Worm (Caenorhabditis elegans) whole organism, L1 larva: ENCODE measurements around the gene hex-3.

Experiments
- C04F5.9 ChIP-seq: sonication (generic microtip); optimal IDR thresholded peaks from 2 replicates; lab custom pipeline; 2016; ENCODE audit warnings: missing genetic modification characterization, missing compliant biosample characterization
- C34B4.2 ChIP-seq: sonication (generic microtip); optimal IDR thresholded peaks from 2 replicates; lab custom pipeline; 2017; ENCODE audit warnings: mild to moderate bottlenecking, missing genetic modification characterization, missing compliant biosample characterization
- F16B12.6 ChIP-seq: fragments of 150-350 bp; optimal IDR thresholded peaks from 2 replicates; lab custom pipeline; 2014; ENCODE audit warnings: missing biosample characterization, missing genetic modification characterization
- aha-1 ChIP-seq: fragments of 150-350 bp; optimal IDR thresholded peaks from 2 replicates; lab custom pipeline; 2014; ENCODE audit warnings: missing biosample characterization, missing genetic modification characterization
- aly-2 ChIP-seq: fragments of 150-350 bp; optimal IDR thresholded peaks from 2 replicates; lab custom pipeline; 2014; ENCODE audit warnings: missing biosample characterization, missing genetic modification characterization
- ama-1 ChIP-seq: fragments of 150-350 bp; optimal IDR thresholded peaks from 2 replicates; lab custom pipeline; 2014
- blmp-1 ChIP-seq: fragments of 150-350 bp; optimal IDR thresholded peaks from 2 replicates; lab custom pipeline; 2014; ENCODE audit warnings: missing biosample characterization, missing genetic modification characterization
- ceh-63 ChIP-seq: fragments of 200-800 bp; sonication (Bioruptor generic); optimal IDR thresholded peaks from 2 replicates; lab custom pipeline; 2018; ENCODE audit warnings: mild to moderate bottlenecking, missing genetic modification characterization, missing compliant biosample characterization
- ceh-90 ChIP-seq: sonication (generic microtip); optimal IDR thresholded peaks from 2 replicates; lab custom pipeline; 2016; ENCODE audit warnings: missing genetic modification characterization, missing compliant biosample characterization
- ces-1 ChIP-seq: fragments of 150-350 bp; optimal IDR thresholded peaks from 2 replicates; lab custom pipeline; 2014; ENCODE audit warnings: missing biosample characterization, missing genetic modification reagents, missing genetic modification characterization
- dpl-1 ChIP-seq, 3 experiments: fragments of 150-350 bp in 2 of 3; sonication (generic microtip) in 1 of 3; optimal IDR thresholded peaks; 2 replicates each; lab custom pipeline; 2014 to 2017; ENCODE audit warnings: missing biosample characterization in 3 of 3, missing genetic modification characterization in 3 of 3, missing genetic modification reagents in 3 of 3
- efl-3 ChIP-seq: fragments of 200-800 bp; sonication (Bioruptor generic); optimal IDR thresholded peaks from 2 replicates; lab custom pipeline; 2018; ENCODE audit warnings: mild to moderate bottlenecking, missing genetic modification characterization, missing compliant biosample characterization
- elt-3 ChIP-seq, 6 experiments: fragments of 150-350 bp in 1 of 6; sonication (generic microtip); optimal IDR thresholded peaks; 2 replicates each; lab custom pipeline; 2017 to 2018; ENCODE audit warnings: missing biosample characterization in 6 of 6, missing genetic modification characterization in 6 of 6, inconsistent platforms in 1 of 6
- fos-1 ChIP-seq: fragments of 150-350 bp; optimal IDR thresholded peaks from 2 replicates; lab custom pipeline; 2014; ENCODE audit warnings: missing biosample characterization, missing genetic modification characterization
- grh-1 ChIP-seq: fragments of 200-800 bp; sonication (Bioruptor generic); IDR thresholded peaks from 2 replicates; pipeline ENCODE4 v1.3.6; 2022; ENCODE audit warnings: missing genetic modification reagents, missing genetic modification characterization, missing compliant biosample characterization
- hlh-17 ChIP-seq: fragments of 200-800 bp; sonication (Bioruptor generic); optimal IDR thresholded peaks from 2 replicates; lab custom pipeline; 2018; ENCODE audit warnings: missing genetic modification characterization, mild to moderate bottlenecking, missing compliant biosample characterization, moderate library complexity, borderline replicate concordance
- hlh-4 ChIP-seq: sonication (generic microtip); optimal IDR thresholded peaks from 2 replicates; lab custom pipeline; 2016; ENCODE audit warnings: mild to moderate bottlenecking, missing genetic modification characterization, missing compliant biosample characterization
- hpl-2 ChIP-seq: fragments of 150-350 bp; optimal IDR thresholded peaks from 2 replicates; lab custom pipeline; 2014; ENCODE audit warnings: missing biosample characterization, missing genetic modification reagents, missing genetic modification characterization
- irx-1 ChIP-seq: sonication (generic microtip); optimal IDR thresholded peaks from 2 replicates; lab custom pipeline; 2016; ENCODE audit warnings: missing genetic modification characterization, missing compliant biosample characterization
- isw-1 ChIP-seq: fragments of 200-800 bp; sonication (Bioruptor generic); IDR thresholded peaks from 2 replicates; pipeline ENCODE4 v1.3.6; 2022; ENCODE audit warnings: missing genetic modification characterization, missing compliant biosample characterization
- jun-1 ChIP-seq: fragments of 150-350 bp; optimal IDR thresholded peaks from 2 replicates; lab custom pipeline; 2014; ENCODE audit warnings: missing biosample characterization, missing genetic modification reagents, missing genetic modification characterization
- lin-13 ChIP-seq: fragments of 150-350 bp; optimal IDR thresholded peaks from 2 replicates; lab custom pipeline; 2014; ENCODE audit warnings: missing biosample characterization, missing genetic modification reagents, missing genetic modification characterization
- lin-15B ChIP-seq: fragments of 150-350 bp; sonication (generic microtip); optimal IDR thresholded peaks from 3 replicates; lab custom pipeline; 2014; ENCODE audit warnings: missing biosample characterization, missing genetic modification characterization
- lin-35 ChIP-seq, 2 experiments: fragments of 150-350 bp; optimal IDR thresholded peaks; 2 replicates each; lab custom pipeline; 2014; ENCODE audit warnings: missing biosample characterization in 2 of 2, missing genetic modification characterization in 2 of 2, missing genetic modification reagents in 2 of 2
- lir-3 ChIP-seq: sonication (generic microtip); optimal IDR thresholded peaks from 2 replicates; lab custom pipeline; 2016; ENCODE audit warnings: mild to moderate bottlenecking, missing genetic modification characterization, moderate library complexity, missing compliant biosample characterization; ENCODE audit not compliant: poor library complexity
- mab-9 ChIP-seq: fragments of 200-800 bp; sonication (Bioruptor generic); IDR thresholded peaks from 2 replicates; pipeline ENCODE4 v1.3.6; 2022; ENCODE audit warnings: missing genetic modification reagents, missing genetic modification characterization, missing compliant biosample characterization
- mef-2 ChIP-seq: fragments of 150-350 bp; optimal IDR thresholded peaks from 2 replicates; lab custom pipeline; 2014; ENCODE audit warnings: missing biosample characterization, missing genetic modification characterization
- nhr-12 ChIP-seq: sonication (generic microtip); optimal IDR thresholded peaks from 2 replicates; lab custom pipeline; 2017; ENCODE audit warnings: missing biosample characterization, missing genetic modification characterization
- nhr-19 ChIP-seq: fragments of 200-800 bp; sonication (Bioruptor generic); conservative IDR thresholded peaks from 2 replicates; pipeline ENCODE4 v1.3.6; 2022; ENCODE audit warnings: missing genetic modification characterization, missing compliant biosample characterization
- nhr-237 ChIP-seq: fragments of 150-350 bp; optimal IDR thresholded peaks from 2 replicates; lab custom pipeline; 2014; ENCODE audit warnings: missing biosample characterization, missing genetic modification characterization
- nhr-28 ChIP-seq: fragments of 150-350 bp; optimal IDR thresholded peaks from 2 replicates; lab custom pipeline; 2014; ENCODE audit warnings: missing biosample characterization, missing genetic modification characterization
- nhr-47 ChIP-seq: sonication (generic microtip); optimal IDR thresholded peaks from 2 replicates; lab custom pipeline; 2016; ENCODE audit warnings: mild to moderate bottlenecking, missing genetic modification characterization, moderate library complexity, missing compliant biosample characterization
- nhr-71 ChIP-seq: sonication (generic microtip); optimal IDR thresholded peaks from 2 replicates; lab custom pipeline; 2016; ENCODE audit warnings: mild to moderate bottlenecking, missing genetic modification characterization, moderate library complexity, missing compliant biosample characterization
- nhr-76 ChIP-seq: sonication (generic microtip); optimal IDR thresholded peaks from 2 replicates; lab custom pipeline; 2017; ENCODE audit warnings: missing biosample characterization, missing genetic modification characterization
- nhr-77 ChIP-seq: fragments of 150-350 bp; optimal IDR thresholded peaks from 2 replicates; lab custom pipeline; 2014; ENCODE audit warnings: missing biosample characterization, missing genetic modification characterization
- nhr-84 ChIP-seq: sonication (generic microtip); optimal IDR thresholded peaks from 2 replicates; lab custom pipeline; 2017; ENCODE audit warnings: missing biosample characterization, missing genetic modification characterization
- nhr-85 ChIP-seq: sonication (generic microtip); peaks from one replicate; lab custom pipeline; 2016; ENCODE audit warnings: missing genetic modification characterization, inconsistent platforms, missing compliant biosample characterization
- pag-3 ChIP-seq: sonication (generic microtip); optimal IDR thresholded peaks from 2 replicates; lab custom pipeline; 2017; ENCODE audit warnings: missing genetic modification characterization, mild to moderate bottlenecking, missing compliant biosample characterization, antibody characterized with exemption, borderline replicate concordance; ENCODE audit not compliant: insufficient read depth
- pax-3 ChIP-seq: fragments of 200-800 bp; sonication (Bioruptor generic); optimal IDR thresholded peaks from 2 replicates; lab custom pipeline; 2018; ENCODE audit warnings: mild to moderate bottlenecking, missing genetic modification characterization, moderate library complexity, missing compliant biosample characterization
- pqm-1 ChIP-seq: sonication (generic microtip); optimal IDR thresholded peaks from 3 replicates; lab custom pipeline; 2017; ENCODE audit warnings: missing biosample characterization, missing genetic modification characterization
- rnt-1 ChIP-seq: sonication (generic microtip); optimal IDR thresholded peaks from 2 replicates; lab custom pipeline; 2016; ENCODE audit warnings: mild to moderate bottlenecking, missing genetic modification characterization, moderate library complexity, missing compliant biosample characterization
- snu-23 ChIP-seq: sonication (generic microtip); optimal IDR thresholded peaks from 2 replicates; lab custom pipeline; 2016; ENCODE audit warnings: missing genetic modification characterization, missing compliant biosample characterization
- sox-4 ChIP-seq: sonication (generic microtip); optimal IDR thresholded peaks from 2 replicates; lab custom pipeline; 2016; ENCODE audit warnings: missing genetic modification characterization, missing compliant biosample characterization
- sptf-1 ChIP-seq: fragments of 150-350 bp; optimal IDR thresholded peaks from 2 replicates; lab custom pipeline; 2014; ENCODE audit warnings: missing biosample characterization, missing genetic modification characterization
- sup-37 ChIP-seq: fragments of 200-800 bp; sonication (Bioruptor generic); optimal IDR thresholded peaks from 2 replicates; lab custom pipeline; 2018; ENCODE audit warnings: mild to moderate bottlenecking, missing genetic modification characterization, missing compliant biosample characterization
- swsn-7 ChIP-seq: sonication (generic microtip); optimal IDR thresholded peaks from 2 replicates; lab custom pipeline; 2016; ENCODE audit warnings: missing genetic modification characterization, missing compliant biosample characterization
- tbx-2 ChIP-seq: sonication (generic microtip); optimal IDR thresholded peaks from 2 replicates; lab custom pipeline; 2016; ENCODE audit warnings: missing genetic modification characterization, missing compliant biosample characterization
- unc-130 ChIP-seq: fragments of 150-350 bp; optimal IDR thresholded peaks from 2 replicates; lab custom pipeline; 2017; ENCODE audit warnings: missing biosample characterization, missing genetic modification characterization, inconsistent platforms
- unc-30 ChIP-seq: sonication (generic microtip); optimal IDR thresholded peaks from 2 replicates; lab custom pipeline; 2017; ENCODE audit warnings: missing biosample characterization, missing genetic modification characterization
- unc-86 ChIP-seq: sonication (generic microtip); optimal IDR thresholded peaks from 2 replicates; lab custom pipeline; 2016; ENCODE audit warnings: missing genetic modification characterization, missing compliant biosample characterization
- unc-98 ChIP-seq: fragments of 200-800 bp; sonication (Bioruptor generic); IDR thresholded peaks from 2 replicates; pipeline ENCODE4 v1.3.6; 2022; ENCODE audit warnings: missing genetic modification characterization, missing compliant biosample characterization
- vab-15 ChIP-seq: sonication (generic microtip); optimal IDR thresholded peaks from 2 replicates; lab custom pipeline; 2017; ENCODE audit warnings: missing genotype, mild to moderate bottlenecking, missing genetic modification characterization, missing compliant biosample characterization
- zip-4 ChIP-seq: fragments of 200-800 bp; sonication (Bioruptor generic); optimal IDR thresholded peaks from 2 replicates; lab custom pipeline; 2018; ENCODE audit warnings: mild to moderate bottlenecking, missing genetic modification characterization, moderate library complexity, missing compliant biosample characterization
- ztf-4 ChIP-seq: fragments of 150-350 bp; optimal IDR thresholded peaks from 2 replicates; lab custom pipeline; 2014; ENCODE audit warnings: missing biosample characterization, missing genetic modification characterization

The hex-3 gene

ce11 chrIII:10848858-10849257 is at the start of gene hex-3, which contains the start of gene fbxb-85:
TSS of gene hex-3 (plus strand) at chrIII:10849222.
TSS of gene fbxb-85 (minus strand) at chrIII:10848963.
- TF ChIP-seq F16B12.6 (tag; lab: Kevin White, UChicago) (peak; percentile 75), unc-130 (tag; lab: Kevin White, UChicago) (peak; percentile 97), hlh-4 (tag; lab: Kevin White, UChicago) (no peak), vab-15 (peak; percentile 29), unc-30 (peak; percentile 79), snu-23 (GFP tag; lab: Kevin White, UChicago) (peak; percentile 99), nhr-47 (tag; lab: Kevin White, UChicago) (peak; percentile 98), grh-1 (GFP tag; lab: Robert Waterston, UW) (peak; percentile 94), unc-98 (GFP tag; lab: Robert Waterston, UW) (0 out of 2 replicates have a peak, but pooled peaks have one; percentile 32), swsn-7 (tag; lab: Kevin White, UChicago) (peak; percentile 97), nhr-12 (no peak), aha-1 (tag; lab: Kevin White, UChicago) (peak; percentile 76), elt-3 (tag; optimal IDR thresholded peaks at IDR 0.05; lab: Kevin White, UChicago) (peak in 4 of 6 experiments; percentile 10 to 92 (median 72)), ceh-63 (GFP tag; lab: Kevin White, UChicago) (no peak), nhr-77 (peak; percentile 90), C04F5.9 (tag; lab: Kevin White, UChicago) (peak; percentile 86), jun-1 (tag; lab: Kevin White, UChicago) (peak; percentile 94), nhr-19 (GFP tag; lab: Robert Waterston, UW) (peak; percentile 94), hpl-2 (peak; percentile 78), ces-1 (GFP tag; lab: Kevin White, UChicago) (no peak), sup-37 (GFP tag; lab: Kevin White, UChicago) (peak; percentile 91), mef-2 (tag; lab: Kevin White, UChicago) (peak; percentile 63), zip-4 (peak; percentile 87), fos-1 (tag; lab: Kevin White, UChicago) (peak; percentile 94), pag-3 (peak; percentile 9), lin-15B (tag; lab: Kevin White, UChicago) (peak; percentile 90), unc-86 (tag; lab: Kevin White, UChicago) (peak; percentile 96), nhr-85 (tag; lab: Kevin White, UChicago) (peak; percentile 97), C34B4.2 (tag; lab: Kevin White, UChicago) (peak; percentile 66), mab-9 (GFP tag; lab: Robert Waterston, UW) (peak; percentile 91), nhr-28 (no peak), pax-3 (tag; lab: Kevin White, UChicago) (peak; percentile 89), sox-4 (tag; lab: Kevin White, UChicago) (peak; percentile 93), rnt-1 (peak; percentile 97), ztf-4 (tag; lab: Kevin White, UChicago) (peak; percentile 84), lin-13 (GFP tag; lab: Kevin White, UChicago) (peak; percentile 93), aly-2 (peak; percentile 94), hlh-17 (GFP tag; lab: Kevin White, UChicago) (no peak), dpl-1 (GFP tag; optimal IDR thresholded peaks at IDR 0.05; lab: Kevin White, UChicago) (peak; percentile 92 to 96 (median 93)), lin-35 (GFP tag; optimal IDR thresholded peaks at IDR 0.05; lab: Kevin White, UChicago) (peak; percentile 90 to 96), nhr-76 (tag; lab: Kevin White, UChicago) (peak; percentile 43), lir-3 (peak; percentile 89), nhr-84 (tag; lab: Kevin White, UChicago) (no peak), ceh-90 (tag; lab: Kevin White, UChicago) (peak; percentile 50), blmp-1 (tag; lab: Kevin White, UChicago) (peak; percentile 81), nhr-71 (tag; lab: Kevin White, UChicago) (peak; percentile 97), ama-1 (lab: Kevin White, UChicago) (peak; percentile 72), sptf-1 (no peak), tbx-2 (tag; lab: Kevin White, UChicago) (peak; percentile 98), efl-3 (peak; percentile 80), nhr-237 (tag; lab: Kevin White, UChicago) (peak; percentile 81), pqm-1 (tag; lab: Kevin White, UChicago) (no peak), irx-1 (tag; lab: Kevin White, UChicago) (peak; percentile 95), isw-1 (peak; percentile 94)
